Worm (Caenorhabditis elegans) whole organism, late embryonic: ENCODE measurements around the gene srw-69.

ENCODE experiments used
- C08G9.2 ChIP-seq: sonication (generic microtip); optimal IDR thresholded peaks from 2 replicates; lab custom pipeline; 2016; ENCODE audit warnings: mild to moderate bottlenecking, missing genetic modification characterization, moderate library complexity, missing compliant biosample characterization
- C38D4.7 ChIP-seq: fragments of 200-800 bp; sonication (Bioruptor generic); optimal IDR thresholded peaks from 2 replicates; lab custom pipeline; 2018; ENCODE audit warnings: mild to moderate bottlenecking, missing genetic modification characterization, moderate library complexity, missing compliant biosample characterization
- F13H6.1 ChIP-seq: sonication (generic microtip); optimal IDR thresholded peaks from 2 replicates; lab custom pipeline; 2016; ENCODE audit warnings: missing genetic modification characterization, missing compliant biosample characterization
- K02D7.2 ChIP-seq: sonication (generic microtip); optimal IDR thresholded peaks from 2 replicates; lab custom pipeline; 2017; ENCODE audit warnings: mild to moderate bottlenecking, missing genetic modification characterization, missing compliant biosample characterization
- T23F11.4 ChIP-seq: fragments of 200-800 bp; sonication (Bioruptor generic); optimal IDR thresholded peaks from 2 replicates; lab custom pipeline; 2018; ENCODE audit warnings: mild to moderate bottlenecking, missing genetic modification characterization, missing compliant biosample characterization
- Y22D7AL.16 ChIP-seq: sonication (generic microtip); optimal IDR thresholded peaks from 2 replicates; lab custom pipeline; 2016; ENCODE audit warnings: missing genetic modification characterization, missing compliant biosample characterization
- ahr-1 ChIP-seq: sonication (generic microtip); optimal IDR thresholded peaks from 2 replicates; lab custom pipeline; 2016; ENCODE audit warnings: missing genetic modification characterization, missing compliant biosample characterization
- ama-1 ChIP-seq: fragments of 150-350 bp; optimal IDR thresholded peaks from 2 replicates; lab custom pipeline; 2014
- ceh-14 ChIP-seq: sonication (generic microtip); optimal IDR thresholded peaks from 2 replicates; lab custom pipeline; 2016; ENCODE audit warnings: missing genotype, missing genetic modification characterization, missing compliant biosample characterization
- ceh-19 ChIP-seq: fragments of 200-800 bp; sonication (Bioruptor generic); optimal IDR thresholded peaks from 2 replicates; lab custom pipeline; 2018; ENCODE audit warnings: mild to moderate bottlenecking, missing genetic modification characterization, missing compliant biosample characterization
- ceh-2 ChIP-seq: sonication (generic microtip); optimal IDR thresholded peaks from 2 replicates; lab custom pipeline; 2016; ENCODE audit warnings: missing genotype, missing genetic modification characterization, missing compliant biosample characterization
- ceh-24 ChIP-seq: sonication (generic microtip); optimal IDR thresholded peaks from 2 replicates; lab custom pipeline; 2016; ENCODE audit warnings: mild to moderate bottlenecking, missing genetic modification characterization, missing compliant biosample characterization
- ceh-48 ChIP-seq: sonication (generic microtip); optimal IDR thresholded peaks from 2 replicates; lab custom pipeline; 2016; ENCODE audit warnings: missing genetic modification characterization, inconsistent platforms, missing compliant biosample characterization
- ceh-9 ChIP-seq: sonication (generic microtip); optimal IDR thresholded peaks from 2 replicates; lab custom pipeline; 2016; ENCODE audit warnings: mild to moderate bottlenecking, missing genetic modification characterization, inconsistent platforms, missing compliant biosample characterization
- dmd-4 ChIP-seq: sonication (generic microtip); optimal IDR thresholded peaks from 2 replicates; lab custom pipeline; 2016; ENCODE audit warnings: borderline replicate concordance, missing genetic modification characterization, missing compliant biosample characterization
- dve-1 ChIP-seq: sonication (generic microtip); optimal IDR thresholded peaks from 2 replicates; lab custom pipeline; 2017; ENCODE audit warnings: antibody characterized with exemption, mild to moderate bottlenecking, missing genetic modification characterization, missing compliant biosample characterization
- elt-2 ChIP-seq: sonication (generic microtip); optimal IDR thresholded peaks from 2 replicates; lab custom pipeline; 2016; ENCODE audit warnings: missing genetic modification reagents, missing genetic modification characterization, missing compliant biosample characterization
- elt-4 ChIP-seq: sonication (generic microtip); optimal IDR thresholded peaks from 2 replicates; lab custom pipeline; 2016; ENCODE audit warnings: missing genetic modification characterization, missing compliant biosample characterization
- ets-4 ChIP-seq: sonication (generic microtip); optimal IDR thresholded peaks from 2 replicates; lab custom pipeline; 2016; ENCODE audit warnings: missing genetic modification characterization, missing compliant biosample characterization
- fkh-10 ChIP-seq: fragments of 150-350 bp; optimal IDR thresholded peaks from 2 replicates; lab custom pipeline; 2014; ENCODE audit warnings: missing biosample characterization, missing genetic modification reagents, missing genetic modification characterization
- fkh-6 ChIP-seq: sonication (generic microtip); optimal IDR thresholded peaks from 2 replicates; lab custom pipeline; 2016; ENCODE audit warnings: missing genetic modification characterization, missing compliant biosample characterization
- gmeb-2 ChIP-seq: sonication (generic microtip); optimal IDR thresholded peaks from 2 replicates; lab custom pipeline; 2016; ENCODE audit warnings: missing genetic modification characterization, inconsistent platforms, missing compliant biosample characterization
- hlh-13 ChIP-seq: fragments of 200-800 bp; sonication (Bioruptor generic); optimal IDR thresholded peaks from 2 replicates; lab custom pipeline; 2018; ENCODE audit warnings: mild to moderate bottlenecking, missing genetic modification characterization, missing compliant biosample characterization
- hlh-15 ChIP-seq: sonication (generic microtip); optimal IDR thresholded peaks from 2 replicates; lab custom pipeline; 2016; ENCODE audit warnings: missing genetic modification characterization, missing compliant biosample characterization
- hlh-8 ChIP-seq: sonication (generic microtip); optimal IDR thresholded peaks from 2 replicates; lab custom pipeline; 2016; ENCODE audit warnings: missing genotype, missing genetic modification characterization, missing compliant biosample characterization
- lim-6 ChIP-seq: sonication (generic microtip); optimal IDR thresholded peaks from 2 replicates; lab custom pipeline; 2016; ENCODE audit warnings: missing genetic modification characterization, missing compliant biosample characterization
- lin-11 ChIP-seq: fragments of 200-800 bp; sonication (Bioruptor generic); optimal IDR thresholded peaks from 2 replicates; lab custom pipeline; 2018; ENCODE audit warnings: mild to moderate bottlenecking, missing genetic modification characterization, missing compliant biosample characterization
- mec-3 ChIP-seq: sonication (generic microtip); optimal IDR thresholded peaks from 2 replicates; lab custom pipeline; 2016; ENCODE audit warnings: borderline replicate concordance, missing genetic modification characterization, missing compliant biosample characterization
- nfya-1 ChIP-seq: sonication (generic microtip); optimal IDR thresholded peaks from 2 replicates; lab custom pipeline; 2017; ENCODE audit warnings: missing genetic modification characterization, mild to moderate bottlenecking, missing compliant biosample characterization, antibody characterized with exemption, moderate library complexity
- nhr-232 ChIP-seq: sonication (generic microtip); optimal IDR thresholded peaks from 2 replicates; lab custom pipeline; 2016; ENCODE audit warnings: missing genetic modification characterization, missing compliant biosample characterization
- odd-2 ChIP-seq: sonication (generic microtip); optimal IDR thresholded peaks from 2 replicates; lab custom pipeline; 2017; ENCODE audit warnings: antibody characterized with exemption, mild to moderate bottlenecking, missing genetic modification characterization, missing compliant biosample characterization
- pag-3 ChIP-seq: sonication (generic microtip); optimal IDR thresholded peaks from 2 replicates; lab custom pipeline; 2016; ENCODE audit warnings: missing compliant biosample characterization, missing genetic modification characterization, borderline replicate concordance
- pat-9 ChIP-seq: fragments of 200-800 bp; sonication (Bioruptor generic); optimal IDR thresholded peaks from 2 replicates; lab custom pipeline; 2018; ENCODE audit warnings: mild to moderate bottlenecking, missing genetic modification characterization, moderate library complexity, missing compliant biosample characterization
- pha-2 ChIP-seq: sonication (generic microtip); optimal IDR thresholded peaks from 2 replicates; lab custom pipeline; 2017; ENCODE audit warnings: mild to moderate bottlenecking, missing genetic modification characterization, missing compliant biosample characterization
- pha-4 ChIP-seq: fragments of 150-350 bp; optimal IDR thresholded peaks from 2 replicates; lab custom pipeline; 2018; ENCODE audit warnings: missing biosample characterization, missing genetic modification reagents, missing genetic modification characterization
- pqm-1 ChIP-seq: sonication (generic microtip); optimal IDR thresholded peaks from 2 replicates; lab custom pipeline; 2016; ENCODE audit warnings: missing genetic modification characterization, missing compliant biosample characterization
- sox-2 ChIP-seq: fragments of 200-800 bp; sonication (Bioruptor generic); IDR thresholded peaks from 2 replicates; pipeline ENCODE4 v1.3.6; 2022; ENCODE audit warnings: missing genetic modification reagents, missing genetic modification characterization, missing compliant biosample characterization
- sox-4 ChIP-seq: sonication (generic microtip); optimal IDR thresholded peaks from 2 replicates; lab custom pipeline; 2017; ENCODE audit warnings: mild to moderate bottlenecking, missing genetic modification characterization, inconsistent platforms, missing compliant biosample characterization
- syd-9 ChIP-seq: sonication (generic microtip); optimal IDR thresholded peaks from 2 replicates; lab custom pipeline; 2016; ENCODE audit warnings: mild to moderate bottlenecking, missing genetic modification characterization, moderate library complexity, missing compliant biosample characterization
- tbx-2 ChIP-seq: sonication (generic microtip); optimal IDR thresholded peaks from 2 replicates; lab custom pipeline; 2016; ENCODE audit warnings: missing genetic modification characterization, missing compliant biosample characterization
- tbx-7 ChIP-seq: sonication (generic microtip); optimal IDR thresholded peaks from 2 replicates; lab custom pipeline; 2016; ENCODE audit warnings: missing genotype, missing genetic modification characterization, missing compliant biosample characterization
- unc-55 ChIP-seq: sonication (generic microtip); optimal IDR thresholded peaks from 2 replicates; lab custom pipeline; 2017; ENCODE audit warnings: missing biosample characterization, missing genetic modification reagents, missing genetic modification characterization
- zip-5 ChIP-seq: sonication (generic microtip); optimal IDR thresholded peaks from 2 replicates; lab custom pipeline; 2016; ENCODE audit warnings: missing genetic modification characterization, missing compliant biosample characterization
- ztf-16 ChIP-seq: sonication (generic microtip); optimal IDR thresholded peaks from 2 replicates; lab custom pipeline; 2017; ENCODE audit warnings: missing genetic modification characterization, missing compliant biosample characterization

Gene srw-69

DNA sequence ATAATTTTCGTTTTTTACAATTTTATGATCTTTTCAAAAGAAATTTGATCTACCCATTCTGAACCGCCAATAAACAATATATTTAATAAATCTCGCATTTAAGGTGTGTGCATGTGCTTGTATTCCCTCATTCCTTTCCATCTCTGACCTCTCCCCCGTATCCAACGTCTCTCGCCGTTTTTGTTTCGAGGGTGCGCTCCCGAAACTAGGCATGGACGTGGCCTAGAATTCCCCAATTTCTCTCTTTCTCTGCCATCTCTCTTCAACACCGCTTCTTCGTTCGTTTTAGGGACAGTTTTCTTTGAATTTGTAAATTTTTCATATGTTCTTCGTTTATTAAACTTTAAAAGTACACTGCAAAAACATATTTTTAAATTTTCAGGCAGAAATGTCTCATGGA is 36.7 kb upstream of the srw-69 start, which contains the start of gene F25E5.1 (continued):
- TF ChIP-seq C38D4.7 (GFP tag; lab: Kevin White, UChicago) (no peak), ceh-14 (tag; lab: Kevin White, UChicago) (peak; percentile 70), pqm-1 (no peak), fkh-10 (GFP tag; lab: Kevin White, UChicago) (no peak), pat-9 (no peak), hlh-8 (tag; lab: Kevin White, UChicago) (peak; percentile 59), zip-5 (peak; percentile 42), nfya-1 (tag; lab: Kevin White, UChicago) (peak; percentile 70), ceh-19 (GFP tag; lab: Kevin White, UChicago) (no peak), dmd-4 (tag; lab: Kevin White, UChicago) (peak; percentile 27), ets-4 (peak; percentile 78), dve-1 (tag; lab: Kevin White, UChicago) (no peak), elt-4 (tag; lab: Kevin White, UChicago) (no peak), ceh-9 (tag; lab: Kevin White, UChicago) (no peak), K02D7.2 (tag; lab: Kevin White, UChicago) (no peak), hlh-15 (no peak), pha-2 (tag; lab: Kevin White, UChicago) (no peak), elt-2 (tag; lab: Kevin White, UChicago) (peak; percentile 30), T23F11.4 (no peak)

DNA sequence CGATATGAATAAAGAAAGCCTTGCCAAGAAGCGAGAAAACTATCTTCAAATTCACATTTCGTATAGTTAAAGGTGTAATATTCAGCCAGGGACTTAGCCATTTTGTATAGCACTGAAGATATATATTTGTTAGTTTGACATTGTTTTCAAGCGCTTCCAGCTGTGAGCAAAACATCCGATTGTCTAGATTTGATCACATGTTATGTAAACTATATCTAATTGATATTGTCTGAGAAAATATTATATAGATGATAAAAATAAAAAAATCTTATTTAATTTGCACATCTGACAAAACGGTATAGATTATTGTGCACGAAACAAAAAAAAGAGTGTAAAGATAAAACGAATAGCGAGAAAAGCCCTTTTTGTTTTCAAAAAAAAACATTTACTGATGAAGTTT is 35.9 kb upstream of the srw-69 start, which contains the start of gene srh-89:
srh-89 (minus strand) TSS at position 101 of the 400 bp plus-strand sequence.
- TF ChIP-seq ceh-2 (tag; lab: Kevin White, UChicago): no peak
- TF ChIP-seq F13H6.1 (tag; lab: Kevin White, UChicago): no peak

DNA sequence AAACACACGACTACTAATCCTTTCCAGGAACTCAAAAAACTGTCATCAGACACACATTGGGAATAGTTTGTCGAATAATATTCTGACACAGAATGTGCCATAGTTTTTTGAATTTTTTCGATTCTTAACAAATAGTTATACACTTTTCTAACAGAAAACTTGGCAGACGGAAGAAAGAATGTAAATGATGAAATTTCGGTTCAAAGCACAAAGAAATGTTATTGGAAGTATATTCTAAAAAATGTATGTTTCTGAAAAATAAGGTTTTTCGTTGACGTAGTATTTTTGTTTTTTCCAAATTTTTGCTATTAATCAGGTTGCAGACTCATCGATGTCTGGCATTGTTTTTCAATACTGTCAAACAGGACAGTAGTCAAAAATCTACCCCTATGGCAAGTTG is 32.1 kb upstream of the srw-69 start, which contains the start of gene srh-92:
srh-92 (minus strand) TSS at position 101 of the 400 bp plus-strand sequence.
- no peak for TF ChIP-seq hlh-13 (GFP tag; lab: Kevin White, UChicago)
- no peak for TF ChIP-seq elt-4 (tag; lab: Kevin White, UChicago)
- TF ChIP-seq tbx-7 (tag; lab: Kevin White, UChicago): no peak

DNA sequence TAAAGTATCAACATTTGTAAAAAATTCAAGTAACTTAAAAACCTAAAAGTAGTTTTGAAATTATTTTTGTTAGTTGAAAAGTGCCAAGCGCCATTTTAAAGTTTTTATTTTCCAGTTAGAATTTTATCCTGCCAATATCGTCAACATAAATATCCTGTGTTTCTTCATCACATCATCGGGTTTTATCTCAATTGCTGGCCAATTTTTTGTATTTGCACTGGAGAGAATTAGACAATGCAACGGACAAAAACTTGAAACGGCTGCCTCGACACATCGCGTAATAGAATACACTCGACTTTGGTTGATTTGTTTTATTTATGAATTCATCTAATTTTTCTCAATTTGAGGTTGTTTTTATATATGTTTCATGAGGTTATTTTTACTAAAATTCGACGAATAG is 26.2 kb upstream of the srw-69 start, which contains the start of gene F25E5.2:
F25E5.2 (plus strand) TSS at position 301 of the 400 bp plus-strand sequence.
- TF ChIP-seq ceh-14 (tag; lab: Kevin White, UChicago) (no peak), hlh-8 (tag; lab: Kevin White, UChicago) (no peak), lin-11 (tag; lab: Kevin White, UChicago) (no peak), pag-3 (tag; lab: Kevin White, UChicago) (no peak), ceh-48 (tag; lab: Kevin White, UChicago) (no peak), tbx-2 (tag; lab: Kevin White, UChicago) (no peak), lim-6 (tag; lab: Kevin White, UChicago) (no peak), fkh-10 (GFP tag; lab: Kevin White, UChicago) (no peak), gmeb-2 (no peak), ceh-24 (no peak)
- TF ChIP-seq, all 69 proteins: peak for 0

DNA sequence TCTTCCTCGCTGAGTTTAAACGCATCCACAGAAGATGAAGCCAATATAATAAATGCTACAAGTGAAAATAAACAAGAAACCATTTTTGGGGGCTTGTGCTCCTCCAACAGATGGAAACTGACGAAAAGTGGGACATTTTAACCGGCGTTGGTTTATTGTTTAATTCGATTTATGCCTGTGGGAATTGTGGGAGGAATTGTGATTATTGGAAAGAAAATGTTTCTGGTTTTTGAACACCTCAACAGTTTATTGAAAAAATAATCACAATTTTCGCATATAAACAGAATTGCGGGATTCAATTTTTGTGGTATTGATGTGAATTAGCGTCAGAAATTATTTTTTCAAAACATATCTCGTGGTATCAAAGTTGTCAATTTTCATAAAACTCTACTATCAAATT is 25.5 kb upstream of the srw-69 start, which contains the start of gene try-8:
try-8 (minus strand) TSS at position 101 of the 400 bp plus-strand sequence.
- TF ChIP-seq ets-4 (no peak), syd-9 (no peak), K02D7.2 (tag; lab: Kevin White, UChicago) (no peak), nhr-232 (tag; lab: Kevin White, UChicago) (no peak), sox-2 (GFP tag; lab: Robert Waterston, UW) (no peak), ahr-1 (tag; lab: Kevin White, UChicago) (no peak), ztf-16 (tag; lab: Kevin White, UChicago) (no peak), pha-2 (tag; lab: Kevin White, UChicago) (no peak), sox-4 (tag; lab: Kevin White, UChicago) (no peak), ceh-9 (tag; lab: Kevin White, UChicago) (no peak), pha-4 (no peak), ama-1 (lab: Kevin White, UChicago) (no peak), odd-2 (no peak), mec-3 (tag; lab: Kevin White, UChicago) (no peak), unc-55 (GFP tag; lab: Kevin White, UChicago) (no peak), Y22D7AL.16 (tag; lab: Kevin White, UChicago) (no peak), fkh-6 (tag; lab: Kevin White, UChicago) (no peak), C08G9.2 (no peak)
